Worm (Caenorhabditis elegans) whole organism, mixed stage, embryonic: ENCODE data around the gene sptl-2.

Experiments used
- elt-3 ChIP-seq: fragments of 150-350 bp; optimal IDR thresholded peaks from 2 replicates; lab custom pipeline; 2014; ENCODE audit warnings: missing biosample characterization, missing genetic modification characterization
- lin-13 ChIP-seq: fragments of 150-350 bp; optimal IDR thresholded peaks from 2 replicates; lab custom pipeline; 2014; ENCODE audit warnings: missing biosample characterization, missing genetic modification characterization
- lin-32 ChIP-seq: fragments of 200-800 bp; sonication (Bioruptor generic); optimal IDR thresholded peaks from 2 replicates; lab custom pipeline; 2018; ENCODE audit warnings: mild to moderate bottlenecking, missing genetic modification characterization, missing compliant biosample characterization
- nhr-2 ChIP-seq: fragments of 150-350 bp; optimal IDR thresholded peaks from 2 replicates; lab custom pipeline; 2014; ENCODE audit warnings: missing biosample characterization, missing genetic modification characterization
- pha-4 ChIP-seq: fragments of 150-350 bp; optimal IDR thresholded peaks from 2 replicates; lab custom pipeline; 2018; ENCODE audit warnings: missing biosample characterization, missing genetic modification reagents, missing genetic modification characterization
- sem-2 ChIP-seq: fragments of 200-800 bp; sonication (Bioruptor generic); optimal IDR thresholded peaks from 2 replicates; lab custom pipeline; 2018; ENCODE audit warnings: mild to moderate bottlenecking, missing genetic modification characterization, missing compliant biosample characterization
- snpc-4 ChIP-seq: fragments of 150-350 bp; optimal IDR thresholded peaks from 2 replicates; lab custom pipeline; 2014; ENCODE audit warnings: missing biosample characterization, missing genetic modification characterization

DNA sequence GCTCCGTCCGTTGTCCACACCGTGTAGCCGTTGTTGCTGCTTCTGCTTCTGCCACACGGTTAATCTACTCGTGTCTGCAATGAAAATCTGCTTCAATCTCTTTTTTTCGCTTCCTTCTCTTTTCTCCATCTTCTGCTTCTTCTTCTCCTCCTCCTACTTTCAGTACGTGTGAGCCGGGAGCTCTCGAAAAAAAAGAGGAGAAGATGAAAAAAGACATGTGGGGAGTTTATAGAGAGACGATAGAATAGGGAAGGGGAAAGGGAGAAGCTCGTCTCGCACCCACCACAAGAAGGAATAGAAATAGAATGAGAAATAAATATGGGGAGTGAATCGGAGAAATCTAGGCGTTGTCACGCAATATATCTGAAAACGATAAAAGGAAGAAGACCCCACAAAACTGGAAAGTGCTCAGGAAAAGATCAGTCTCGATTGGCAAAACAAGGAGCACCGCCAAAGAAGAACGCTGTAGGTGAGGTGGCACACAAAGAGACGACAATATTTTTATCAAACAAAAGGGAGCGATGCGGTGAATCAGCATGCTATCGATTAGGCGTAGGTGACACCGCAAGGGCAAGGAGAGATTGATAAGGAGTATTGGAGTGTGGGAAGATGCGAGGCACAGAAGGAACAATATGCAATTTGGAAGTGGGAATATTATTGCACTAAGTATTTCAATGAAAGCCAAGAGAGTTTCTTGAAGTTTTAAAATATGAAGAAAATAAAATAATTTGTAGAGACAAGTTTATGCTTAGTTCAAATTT lies 39.1 kb upstream of the sptl-2 start, which contains the start of gene let-413:
- TF ChIP-seq pha-4 (tag; lab: Kevin White, UChicago) (no peak), nhr-2 (tag; lab: Kevin White, UChicago) (no peak), lin-13 (tag; lab: Kevin White, UChicago) (no peak), lin-32 (GFP tag; lab: Kevin White, UChicago) (no peak), elt-3 (tag; lab: Kevin White, UChicago) (no peak), sem-2 (no peak), snpc-4 (tag; lab: Kevin White, UChicago) (no peak)
